Worm (Caenorhabditis elegans) whole organism, midembryonic: ENCODE results near the gene C16C8.16.
"Not testable (repeated sequence)": the region's sequence is repeated elsewhere in the genome, so short reads cannot be mapped to it uniquely, and the experiment has no call there.

ENCODE experiments used
- T22C8.4 ChIP-seq: fragments of 200-800 bp; sonication (Bioruptor generic); IDR thresholded peaks from 2 replicates; pipeline ENCODE4 v1.3.6; 2022; ENCODE audit warnings: missing genetic modification characterization, missing compliant biosample characterization
- cog-1 ChIP-seq: sonication (generic microtip); optimal IDR thresholded peaks from 2 replicates; lab custom pipeline; 2016; ENCODE audit warnings: missing genetic modification characterization, missing compliant biosample characterization
- flt-1 ChIP-seq: fragments of 200-800 bp; sonication (Bioruptor generic); IDR thresholded peaks from 2 replicates; pipeline ENCODE4 v1.3.6; 2022; ENCODE audit warnings: missing genetic modification characterization, missing compliant biosample characterization
- klf-2 ChIP-seq: fragments of 200-800 bp; sonication (Bioruptor generic); conservative IDR thresholded peaks from 2 replicates; pipeline ENCODE4 v1.3.6; 2022; ENCODE audit warnings: missing genetic modification reagents, missing genetic modification characterization, missing compliant biosample characterization
- med-1 ChIP-seq: sonication (generic microtip); optimal IDR thresholded peaks from 2 replicates; lab custom pipeline; 2017; ENCODE audit warnings: missing genetic modification characterization, mild to moderate bottlenecking, missing compliant biosample characterization, antibody characterized with exemption, missing genetic modification reagents; ENCODE audit not compliant: insufficient read depth
- ref-1 ChIP-seq: fragments of 200-800 bp; sonication (Bioruptor generic); conservative IDR thresholded peaks from 2 replicates; pipeline ENCODE4 v1.3.6; 2022; ENCODE audit warnings: missing genetic modification reagents, missing genetic modification characterization, missing compliant biosample characterization
- tab-1 ChIP-seq: fragments of 200-800 bp; sonication (Bioruptor generic); IDR thresholded peaks from 2 replicates; pipeline ENCODE4 v1.3.6; 2022; ENCODE audit warnings: missing genetic modification characterization, missing compliant biosample characterization
- ztf-23 ChIP-seq: fragments of 200-800 bp; sonication (Bioruptor generic); IDR thresholded peaks from 2 replicates; pipeline ENCODE4 v1.3.6; 2022; ENCODE audit warnings: missing genetic modification reagents, missing genetic modification characterization, missing compliant biosample characterization
- ztf-29 ChIP-seq: fragments of 200-800 bp; sonication (Bioruptor generic); IDR thresholded peaks from 2 replicates; pipeline ENCODE4 v1.3.6; 2022; ENCODE audit warnings: missing genetic modification reagents, missing genetic modification characterization, missing compliant biosample characterization

Gene C16C8.16

ce11 chrII:3460048-3460447 is 14.5 kb downstream of the C16C8.16 start, which contains the start of gene C16C8.7:
Gene C16C8.7 (minus strand): TSS chrII:3460148.
- TF ChIP-seq ztf-29 (GFP tag; lab: Robert Waterston, UW) (no peak), klf-2 (GFP tag; lab: Robert Waterston, UW) (no peak), ztf-23 (GFP tag; lab: Robert Waterston, UW) (no peak), tab-1 (GFP tag; lab: Robert Waterston, UW) (no peak), ref-1 (GFP tag; lab: Robert Waterston, UW) (no peak), flt-1 (GFP tag; lab: Robert Waterston, UW) (no peak), cog-1 (no peak), med-1 (GFP tag; lab: Kevin White, UChicago) (no peak), T22C8.4 (GFP tag; lab: Robert Waterston, UW) (no peak)

- no peak for TF ChIP-seq ztf-23 (GFP tag; lab: Robert Waterston, UW)
- no peak for TF ChIP-seq med-1 (GFP tag; lab: Kevin White, UChicago)
- TF ChIP-seq klf-2 (GFP tag; lab: Robert Waterston, UW) = no peak
- TF ChIP-seq tab-1 (GFP tag; lab: Robert Waterston, UW) = no peak
- TF ChIP-seq ref-1 (GFP tag; lab: Robert Waterston, UW) = no peak
- TF ChIP-seq ztf-29 (GFP tag; lab: Robert Waterston, UW) = no peak
- TF ChIP-seq cog-1 = no peak
- no peak for TF ChIP-seq T22C8.4 (GFP tag; lab: Robert Waterston, UW)
- no peak for TF ChIP-seq flt-1 (GFP tag; lab: Robert Waterston, UW)
Measured at ce11 chrII:3461586-3461985, 16.0 kb downstream of the C16C8.16 start, which contains the start of gene C16C8.8. Gene C16C8.8 (minus strand): TSS chrII:3461686.

- TF ChIP-seq ztf-23 (GFP tag; lab: Robert Waterston, UW) = no peak
- TF ChIP-seq flt-1 (GFP tag; lab: Robert Waterston, UW) = no peak
- TF ChIP-seq klf-2 (GFP tag; lab: Robert Waterston, UW) = no peak
- no peak for TF ChIP-seq ztf-29 (GFP tag; lab: Robert Waterston, UW)
- no peak for TF ChIP-seq cog-1
- no peak for TF ChIP-seq med-1 (GFP tag; lab: Kevin White, UChicago)
- no peak for TF ChIP-seq T22C8.4 (GFP tag; lab: Robert Waterston, UW)
- no peak for TF ChIP-seq tab-1 (GFP tag; lab: Robert Waterston, UW)
- no peak for TF ChIP-seq ref-1 (GFP tag; lab: Robert Waterston, UW)
Measured at ce11 chrII:3463097-3463496, 17.5 kb downstream of the C16C8.16 start, which contains the start of gene C16C8.9. Gene C16C8.9 (minus strand): TSS chrII:3463197.

ce11 chrII:3464580-3464979 is 19.0 kb downstream of the C16C8.16 start, which contains the start of gene C16C8.10:
Gene C16C8.10 (minus strand): TSS chrII:3464680.
- not testable (repeated sequence) for TF ChIP-seq ztf-23, ztf-29, ref-1 (GFP tag; lab: Robert Waterston, UW)

- TF ChIP-seq med-1 (GFP tag; lab: Kevin White, UChicago) (no peak), ref-1 (GFP tag; lab: Robert Waterston, UW) (no peak), flt-1 (GFP tag; lab: Robert Waterston, UW) (no peak), tab-1 (GFP tag; lab: Robert Waterston, UW) (no peak)
Measured at ce11 chrII:3470549-3470948, 25.0 kb downstream of the C16C8.16 start, which contains the start of gene Y49F6B.20. Gene Y49F6B.20 (minus strand): TSS chrII:3470649.

ce11 chrII:3471603-3472002 is 26.0 kb downstream of the C16C8.16 start, which contains the start of gene Y49F6B.13:
Gene Y49F6B.13 (minus strand): TSS chrII:3471703.
- TF ChIP-seq T22C8.4 (GFP tag; lab: Robert Waterston, UW) (no peak), med-1 (GFP tag; lab: Kevin White, UChicago) (no peak), flt-1 (GFP tag; lab: Robert Waterston, UW) (no peak), ref-1 (GFP tag; lab: Robert Waterston, UW) (no peak), tab-1 (GFP tag; lab: Robert Waterston, UW) (no peak), klf-2 (GFP tag; lab: Robert Waterston, UW) (no peak), ztf-29 (GFP tag; lab: Robert Waterston, UW) (no peak), cog-1 (no peak), ztf-23 (GFP tag; lab: Robert Waterston, UW) (no peak)

- no peak for TF ChIP-seq med-1 (GFP tag; lab: Kevin White, UChicago)
- no peak for TF ChIP-seq ztf-23 (GFP tag; lab: Robert Waterston, UW)
- no peak for TF ChIP-seq cog-1
- TF ChIP-seq ztf-29 (GFP tag; lab: Robert Waterston, UW) = no peak
- TF ChIP-seq tab-1 (GFP tag; lab: Robert Waterston, UW) = no peak
- TF ChIP-seq flt-1 (GFP tag; lab: Robert Waterston, UW) = no peak
- no peak for TF ChIP-seq klf-2 (GFP tag; lab: Robert Waterston, UW)
- TF ChIP-seq T22C8.4 (GFP tag; lab: Robert Waterston, UW) = no peak
Measured at ce11 chrII:3472316-3472715, 26.8 kb downstream of the C16C8.16 start, which contains the start of gene Y49F6B.12. Gene Y49F6B.12 (minus strand): TSS chrII:3472416.

- TF ChIP-seq med-1 (GFP tag; lab: Kevin White, UChicago) = no peak
- TF ChIP-seq tab-1 (GFP tag; lab: Robert Waterston, UW) = no peak
- TF ChIP-seq flt-1 (GFP tag; lab: Robert Waterston, UW) = no peak
- TF ChIP-seq cog-1 = no peak
- no peak for TF ChIP-seq T22C8.4 (GFP tag; lab: Robert Waterston, UW)
- TF ChIP-seq klf-2 (GFP tag; lab: Robert Waterston, UW) = no peak
- TF ChIP-seq ref-1 (GFP tag; lab: Robert Waterston, UW) = no peak
- no peak for TF ChIP-seq ztf-29 (GFP tag; lab: Robert Waterston, UW)
- TF ChIP-seq ztf-23 (GFP tag; lab: Robert Waterston, UW) = no peak
Measured at ce11 chrII:3472817-3473216, 27.3 kb downstream of the C16C8.16 start, which contains the start of gene Y49F6B.6. Gene Y49F6B.6 (plus strand): TSS chrII:3473117.

ce11 chrII:3473744-3474143 is 28.2 kb downstream of the C16C8.16 start, which contains the start of gene sdz-32:
Gene sdz-32 (plus strand): TSS chrII:3474044.
- no peak for TF ChIP-seq cog-1
- no peak for TF ChIP-seq flt-1 (GFP tag; lab: Robert Waterston, UW)
- TF ChIP-seq ref-1 (GFP tag; lab: Robert Waterston, UW) = no peak
- TF ChIP-seq ztf-23 (GFP tag; lab: Robert Waterston, UW) = no peak
- TF ChIP-seq ztf-29 (GFP tag; lab: Robert Waterston, UW) = no peak
